Fruit fly (Drosophila melanogaster) whole organism, embryonic: Measurements from ENCODE around the gene lama.

Experiments used
- Atf-2 ChIP-seq: fragments of 200-800 bp; sonication (Bioruptor generic); optimal IDR thresholded peaks from 2 replicates; lab custom pipeline; 2016; ENCODE audit warnings: missing biosample characterization, missing genetic modification characterization
- B-H1 ChIP-seq: fragments of 200-800 bp; sonication (Bioruptor generic); IDR thresholded peaks from 3 replicates; pipeline ENCODE4 v1.3.6; 2022; ENCODE audit warnings: missing biosample characterization, missing genetic modification characterization
- B-H2 ChIP-seq: fragments of 200-800 bp; sonication (Bioruptor generic); optimal IDR thresholded peaks from 2 replicates; lab custom pipeline; 2018; ENCODE audit warnings: missing biosample characterization, mild to moderate bottlenecking, missing genetic modification characterization
- BtbVII ChIP-seq: fragments of 200-800 bp; sonication (Bioruptor generic); optimal IDR thresholded peaks from 3 replicates; lab custom pipeline; 2017; ENCODE audit warnings: missing biosample characterization, mild to moderate bottlenecking, missing genetic modification characterization
- CG1602 ChIP-seq: fragments of 200-800 bp; sonication (Bioruptor generic); optimal IDR thresholded peaks from 3 replicates; lab custom pipeline; 2016; ENCODE audit warnings: missing biosample characterization, missing genetic modification characterization
- CG1603 ChIP-seq: fragments of 200-800 bp; sonication (Bioruptor generic); optimal IDR thresholded peaks from 2 replicates; lab custom pipeline; 2019; ENCODE audit warnings: missing biosample characterization, mild to moderate bottlenecking, missing genetic modification characterization, moderate library complexity
- CG16813 ChIP-seq: fragments of 200-800 bp; sonication (Bioruptor generic); IDR thresholded peaks from 3 replicates; pipeline ENCODE4 v1.3.6; 2022; ENCODE audit warnings: missing biosample characterization, missing genetic modification characterization; ENCODE audit not compliant: partially characterized antibody
- CG17186 ChIP-seq: fragments of 200-800 bp; sonication (Bioruptor generic); optimal IDR thresholded peaks from 3 replicates; lab custom pipeline; 2017; ENCODE audit warnings: missing biosample characterization, missing genetic modification reagents, missing genetic modification characterization
- CG17385 ChIP-seq: fragments of 200-800 bp; sonication (Bioruptor generic); optimal IDR thresholded peaks from 3 replicates; lab custom pipeline; 2018; ENCODE audit warnings: missing biosample characterization, mild to moderate bottlenecking, missing genetic modification characterization
- CG1792 ChIP-seq: fragments of 200-800 bp; sonication (Bioruptor generic); optimal IDR thresholded peaks from 2 replicates; lab custom pipeline; 2016; ENCODE audit warnings: missing biosample characterization, missing genetic modification characterization
- CG18599 ChIP-seq: fragments of 200-800 bp; sonication (Bioruptor generic); optimal IDR thresholded peaks from 3 replicates; lab custom pipeline; 2017; ENCODE audit warnings: missing biosample characterization, missing genetic modification characterization, mild to moderate bottlenecking, moderate library complexity, missing genetic modification reagents
- CG6791 ChIP-seq: fragments of 200-800 bp; sonication (Bioruptor generic); IDR thresholded peaks from 3 replicates; pipeline ENCODE4 v1.3.6; 2022; ENCODE audit warnings: missing biosample characterization, missing genetic modification characterization; ENCODE audit not compliant: partially characterized antibody
- CG7928 ChIP-seq: fragments of 200-800 bp; sonication (Bioruptor generic); optimal IDR thresholded peaks from 2 replicates; lab custom pipeline; 2017; ENCODE audit warnings: missing biosample characterization, mild to moderate bottlenecking, missing genetic modification characterization
- D ChIP-seq, 2 experiments: fragments of 200-800 bp in 1 of 2; fragments of >200 bp in 1 of 2; sonication (Bioruptor generic) in 1 of 2; optimal IDR thresholded peaks; 2 replicates in 1 of 2; 3 replicates in 1 of 2; lab custom pipeline; 2017; ENCODE audit warnings: mild to moderate bottlenecking in 1 of 2, missing biosample characterization in 1 of 2, missing genetic modification characterization in 1 of 2, missing genetic modification reagents in 1 of 2
- Dip3 ChIP-seq: fragments of 200-800 bp; sonication (Bioruptor generic); optimal IDR thresholded peaks from 3 replicates; lab custom pipeline; 2016; ENCODE audit warnings: missing biosample characterization, missing genetic modification characterization
- Drgx ChIP-seq: fragments of 200-800 bp; sonication (Bioruptor generic); IDR thresholded peaks from 2 replicates; pipeline ENCODE4 v1.3.6; 2022; ENCODE audit warnings: missing biosample characterization, missing genetic modification characterization
- Hr78 ChIP-seq, 2 experiments: fragments of 200-800 bp in 1 of 2; fragments of >200 bp in 1 of 2; sonication (Bioruptor generic) in 1 of 2; optimal IDR thresholded peaks; 2 replicates each; lab custom pipeline; 2017 to 2019; ENCODE audit warnings: missing biosample characterization in 2 of 2, missing genetic modification characterization in 2 of 2, mild to moderate bottlenecking in 1 of 2, moderate library complexity in 1 of 2
- Max ChIP-seq: fragments of 200-800 bp; sonication (Bioruptor generic); optimal IDR thresholded peaks from 2 replicates; lab custom pipeline; 2016; ENCODE audit warnings: missing biosample characterization, mild to moderate bottlenecking, missing genetic modification characterization
- Myb ChIP-seq: fragments of 200-800 bp; sonication (Bioruptor generic); optimal IDR thresholded peaks from 2 replicates; lab custom pipeline; 2016; ENCODE audit warnings: missing biosample characterization, missing genetic modification characterization
- Nf-YB ChIP-seq: fragments of 200-800 bp; sonication (Bioruptor generic); optimal IDR thresholded peaks from 3 replicates; lab custom pipeline; 2019; ENCODE audit warnings: missing biosample characterization, mild to moderate bottlenecking, missing genetic modification characterization, moderate library complexity
- PHDP ChIP-seq: fragments of 200-800 bp; sonication (Bioruptor generic); optimal IDR thresholded peaks from 3 replicates; lab custom pipeline; 2018; ENCODE audit warnings: missing biosample characterization, mild to moderate bottlenecking, missing genetic modification characterization, moderate library complexity
- Pdp1 ChIP-seq, 2 experiments: fragments of 200-800 bp; sonication (Bioruptor generic); optimal IDR thresholded peaks; 3 replicates each; lab custom pipeline; 2016; ENCODE audit warnings: missing biosample characterization in 2 of 2, missing genetic modification characterization in 2 of 2, mild to moderate bottlenecking in 1 of 2, moderate library complexity in 1 of 2
- Six4 ChIP-seq: fragments of 200-800 bp; sonication (Bioruptor generic); optimal IDR thresholded peaks from 2 replicates; lab custom pipeline; 2016; ENCODE audit warnings: missing biosample characterization, missing genetic modification characterization
- Sry-β ChIP-seq: fragments of 200-800 bp; sonication (Bioruptor generic); optimal IDR thresholded peaks from 2 replicates; lab custom pipeline; 2018; ENCODE audit warnings: missing biosample characterization, mild to moderate bottlenecking, missing genetic modification characterization, moderate library complexity
- al ChIP-seq: fragments of 200-800 bp; sonication (Bioruptor generic); IDR thresholded peaks from 2 replicates; pipeline ENCODE4 v1.3.6; 2022; ENCODE audit warnings: missing biosample characterization, missing genetic modification characterization
- btn ChIP-seq: fragments of 200-800 bp; sonication (Bioruptor generic); optimal IDR thresholded peaks from 2 replicates; lab custom pipeline; 2016; ENCODE audit warnings: missing biosample characterization, missing genetic modification characterization
- caup ChIP-seq: fragments of 200-800 bp; sonication (Bioruptor generic); optimal IDR thresholded peaks from 3 replicates; lab custom pipeline; 2017; ENCODE audit warnings: missing biosample characterization, mild to moderate bottlenecking, missing genetic modification characterization, moderate library complexity; ENCODE audit not compliant: severe bottlenecking
- en ChIP-seq: fragments of 200-800 bp; sonication (Bioruptor generic); optimal IDR thresholded peaks from 2 replicates; lab custom pipeline; 2016; ENCODE audit warnings: missing biosample characterization, missing genetic modification characterization
- eve ChIP-seq, 2 experiments: fragments of >200 bp; optimal IDR thresholded peaks; 2 replicates each; lab custom pipeline; 2017; ENCODE audit warnings: missing biosample characterization in 2 of 2, missing genetic modification characterization in 2 of 2
- gcm2 ChIP-seq: fragments of 200-800 bp; sonication (Bioruptor generic); optimal IDR thresholded peaks from 2 replicates; lab custom pipeline; 2016; ENCODE audit warnings: missing biosample characterization, missing genetic modification characterization
- jigr1 ChIP-seq: fragments of 200-800 bp; sonication (Bioruptor generic); IDR thresholded peaks from 3 replicates; pipeline ENCODE4 v1.3.6; 2022; ENCODE audit warnings: missing biosample characterization, missing genetic modification characterization
- kni ChIP-seq: fragments of 200-800 bp; sonication (Bioruptor generic); optimal IDR thresholded peaks from 3 replicates; lab custom pipeline; 2017; ENCODE audit warnings: mild to moderate bottlenecking, missing biosample characterization, missing genetic modification reagents, missing genetic modification characterization
- lilli ChIP-seq: fragments of 200-800 bp; sonication (Bioruptor generic); optimal IDR thresholded peaks from 3 replicates; lab custom pipeline; 2016; ENCODE audit warnings: missing biosample characterization, missing genetic modification characterization
- lmd ChIP-seq: fragments of 200-800 bp; sonication (Bioruptor generic); IDR thresholded peaks from 2 replicates; pipeline ENCODE4 v1.3.6; 2022; ENCODE audit warnings: missing biosample characterization, missing genetic modification characterization
- mam ChIP-seq: fragments of 200-800 bp; sonication (Bioruptor generic); optimal IDR thresholded peaks from 3 replicates; lab custom pipeline; 2016; ENCODE audit warnings: missing biosample characterization, missing genetic modification characterization
- nau ChIP-seq: fragments of 200-800 bp; sonication (Bioruptor generic); optimal IDR thresholded peaks from 3 replicates; lab custom pipeline; 2017; ENCODE audit warnings: missing biosample characterization, mild to moderate bottlenecking, missing genetic modification characterization, missing genetic modification reagents
- nerfin-1 ChIP-seq: fragments of 200-800 bp; sonication (Bioruptor generic); optimal IDR thresholded peaks from 3 replicates; lab custom pipeline; 2019; ENCODE audit warnings: missing biosample characterization, mild to moderate bottlenecking, missing genetic modification characterization, moderate library complexity
- pfk ChIP-seq: fragments of 200-800 bp; sonication (Bioruptor generic); optimal IDR thresholded peaks from 2 replicates; lab custom pipeline; 2018; ENCODE audit warnings: missing biosample characterization, mild to moderate bottlenecking, missing genetic modification characterization, moderate library complexity
- pita ChIP-seq: fragments of 200-800 bp; sonication (Bioruptor generic); optimal IDR thresholded peaks from 2 replicates; lab custom pipeline; 2017; ENCODE audit warnings: missing biosample characterization, mild to moderate bottlenecking, missing genetic modification characterization
- prd ChIP-seq, 3 experiments: fragments of >200 bp in 2 of 3; fragments of 200-800 bp in 1 of 3; sonication (Bioruptor generic) in 1 of 3; optimal IDR thresholded peaks in 2 of 3; IDR thresholded peaks in 1 of 3; 2 replicates in 2 of 3; 3 replicates in 1 of 3; pipeline versions ENCODE4 v1.3.6 to Lab custom; 2017 to 2022; ENCODE audit warnings: missing biosample characterization in 1 of 3, missing genetic modification characterization in 1 of 3
- repo ChIP-seq: fragments of 200-800 bp; sonication (Bioruptor generic); optimal IDR thresholded peaks from 2 replicates; lab custom pipeline; 2016; ENCODE audit warnings: missing biosample characterization, missing genetic modification characterization
- sc ChIP-seq, 3 experiments: fragments of >200 bp in 2 of 3; fragments of 200-800 bp in 1 of 3; sonication (Bioruptor generic) in 1 of 3; optimal IDR thresholded peaks; 2 replicates in 2 of 3; 3 replicates in 1 of 3; lab custom pipeline; 2017; ENCODE audit warnings: mild to moderate bottlenecking in 1 of 3, missing biosample characterization in 1 of 3, missing genetic modification characterization in 1 of 3, missing genetic modification reagents in 1 of 3
- sug ChIP-seq: fragments of 200-800 bp; optimal IDR thresholded peaks from 2 replicates; lab custom pipeline; 2019; ENCODE audit warnings: missing biosample characterization, mild to moderate bottlenecking, missing genetic modification characterization, moderate library complexity
- tna ChIP-seq: fragments of 200-800 bp; sonication (Bioruptor generic); IDR thresholded peaks from 2 replicates; pipeline ENCODE4 v1.3.6; 2022; ENCODE audit warnings: missing biosample characterization, missing genetic modification characterization; ENCODE audit not compliant: partially characterized antibody
- trh ChIP-seq: fragments of 200-800 bp; sonication (Bioruptor generic); optimal IDR thresholded peaks from 2 replicates; lab custom pipeline; 2016; ENCODE audit warnings: missing biosample characterization, missing genetic modification characterization

Gene lama

DNA sequence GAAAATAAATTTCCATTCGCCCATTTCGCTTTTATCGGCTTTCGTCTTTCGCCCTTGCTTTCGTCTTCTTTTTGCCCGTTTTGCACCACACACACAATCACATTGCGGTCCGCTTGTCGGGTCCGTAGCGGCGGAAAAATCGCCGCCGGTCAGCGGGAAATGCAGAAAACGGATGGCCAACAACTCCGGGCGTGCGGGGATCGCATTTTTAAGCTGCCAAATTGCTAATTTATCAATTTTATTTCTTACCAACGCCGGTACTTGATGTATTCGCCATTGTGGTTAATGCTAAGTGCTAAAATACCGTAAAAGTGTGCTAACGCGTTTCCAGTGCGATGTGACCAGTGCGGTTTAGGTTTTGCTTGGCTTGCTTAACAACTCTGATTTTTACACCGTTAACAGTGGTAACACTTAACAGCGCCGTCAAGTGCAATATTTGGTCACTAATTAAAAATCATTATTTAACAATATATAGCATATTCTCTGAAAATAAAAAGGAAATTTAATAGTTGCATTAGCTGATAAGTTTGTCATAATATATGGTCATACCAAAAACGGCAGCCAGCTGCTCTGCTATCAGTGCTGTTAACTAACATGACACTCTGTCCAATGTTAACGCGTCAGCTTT, 10.3 kb upstream of the lama start, which contains the start of the genes Uev1A and Membrin (continued):
- TF ChIP-seq D (optimal IDR thresholded peaks at IDR 0.05; lab: Kevin White, UChicago) (no peak), D (GFP tag; optimal IDR thresholded peaks at IDR 0.05; lab: Kevin White, UChicago) (no peak), sug (tag; lab: Kevin White, UChicago) (no peak), pfk (GFP tag; lab: Kevin White, UChicago) (no peak), btn (GFP tag; lab: Kevin White, UChicago) (no peak), CG1603 (tag; lab: Kevin White, UChicago) (peak; percentile 66), CG17385 (GFP tag; lab: Kevin White, UChicago) (no peak), lmd (GFP tag; lab: Robert Waterston, UW) (no peak), mam (no peak), CG16813 (GFP tag; lab: Robert Waterston, UW) (peak; percentile 41; the same call in 1 of the 3 replicates), Sry-β (GFP tag; lab: Kevin White, UChicago) (peak; percentile 13), PHDP (tag; lab: Kevin White, UChicago) (peak; percentile 9), CG7928 (GFP tag; lab: Kevin White, UChicago) (no peak), kni (GFP tag; lab: Kevin White, UChicago) (no peak), nerfin-1 (tag; lab: Kevin White, UChicago) (no peak), lilli (GFP tag; lab: Kevin White, UChicago) (no peak), eve (GFP tag; optimal IDR thresholded peaks at IDR 0.05; lab: Kevin White, UChicago) (no peak), CG1792 (GFP tag; lab: Kevin White, UChicago) (no peak), nau (GFP tag; lab: Kevin White, UChicago) (no peak), gcm2 (no peak)

DNA sequence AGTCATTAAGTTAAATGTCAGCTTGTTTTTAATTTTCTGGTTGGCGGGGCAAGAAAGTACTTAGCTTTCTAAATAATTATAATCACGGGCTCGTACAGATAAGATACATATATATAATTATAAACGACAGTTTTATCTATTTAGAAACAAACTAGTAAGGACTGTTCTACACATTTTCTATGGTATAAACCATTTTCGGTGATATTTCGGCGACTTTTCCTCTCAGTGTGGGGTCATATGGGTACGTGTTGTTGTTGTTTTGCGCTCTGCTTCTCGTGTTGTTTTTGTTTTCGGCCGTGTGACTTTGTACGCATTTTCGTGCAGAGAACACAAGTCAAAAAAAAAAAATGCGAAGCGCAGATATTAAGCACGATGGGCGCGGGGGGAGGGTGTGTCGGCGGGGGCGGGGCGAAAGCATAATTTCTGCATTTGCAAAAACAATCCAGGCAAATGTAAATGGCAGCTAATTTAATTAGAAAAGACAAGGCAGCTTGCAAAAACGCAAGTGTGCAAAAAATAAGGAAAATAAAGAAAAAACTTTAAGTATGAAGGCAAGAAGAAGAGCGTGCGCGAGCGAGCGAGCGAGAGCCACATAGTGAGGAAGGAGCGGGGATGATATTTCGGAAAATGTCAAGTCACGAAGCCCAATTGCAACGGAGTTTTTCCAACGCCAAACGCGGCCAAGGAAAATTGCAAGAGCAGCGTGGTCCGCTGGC, 9.6 kb upstream of the lama start:
- no peak for TF ChIP-seq tna (GFP tag; lab: Robert Waterston, UW)
- no peak; the same call in 1 of the 2 replicates for TF ChIP-seq Drgx (GFP tag; lab: Robert Waterston, UW)
- no peak for TF ChIP-seq Dip3 (GFP tag; lab: Kevin White, UChicago)
- no peak for TF ChIP-seq B-H1 (GFP tag; lab: Robert Waterston, UW)
- TF ChIP-seq en (GFP tag; lab: Kevin White, UChicago) = no peak
- TF ChIP-seq CG18599 = no peak
- TF ChIP-seq prd (optimal IDR thresholded peaks at IDR 0.05; lab: Kevin White, UChicago) = no peak
- no peak for TF ChIP-seq prd (GFP tag; IDR thresholded peaks at IDR 0.05; lab: Robert Waterston, UW)
- TF ChIP-seq Max (GFP tag; lab: Kevin White, UChicago) = no peak
- TF ChIP-seq lilli (GFP tag; lab: Kevin White, UChicago) = peak; percentile 29
- TF ChIP-seq CG17186 (GFP tag; lab: Kevin White, UChicago) = no peak
- no peak for TF ChIP-seq al (GFP tag; lab: Robert Waterston, UW)
- no peak for TF ChIP-seq Pdp1 (GFP tag; optimal IDR thresholded peaks at IDR 0.05; lab: Kevin White, UChicago)
- TF ChIP-seq repo (GFP tag; lab: Kevin White, UChicago) = no peak
- peak; percentile 38 for TF ChIP-seq caup (GFP tag; lab: Kevin White, UChicago)
- TF ChIP-seq nau (GFP tag; lab: Kevin White, UChicago) = no peak
- TF ChIP-seq CG6791 (GFP tag; lab: Robert Waterston, UW) = no peak
- TF ChIP-seq Six4 (GFP tag; lab: Kevin White, UChicago) = no peak
- TF ChIP-seq B-H2 = no peak
- TF ChIP-seq trh = no peak
- no peak for TF ChIP-seq Nf-YB (GFP tag; lab: Kevin White, UChicago)
- no peak for TF ChIP-seq Myb (GFP tag; lab: Kevin White, UChicago)
- TF ChIP-seq sc (optimal IDR thresholded peaks at IDR 0.05; lab: Kevin White, UChicago) = no peak
- no peak for TF ChIP-seq sc (GFP tag; optimal IDR thresholded peaks at IDR 0.05; lab: Kevin White, UChicago)
- TF ChIP-seq CG1602 (GFP tag; lab: Kevin White, UChicago) = peak; percentile 3
- TF ChIP-seq pita (GFP tag; lab: Kevin White, UChicago) = no peak
- no peak for TF ChIP-seq BtbVII
- no peak for TF ChIP-seq Atf-2 (GFP tag; lab: Kevin White, UChicago)
- TF ChIP-seq Hr78 (GFP tag; optimal IDR thresholded peaks at IDR 0.05; lab: Kevin White, UChicago) = peak in 1 of 2 experiments; percentile 26
- TF ChIP-seq jigr1 (GFP tag; lab: Robert Waterston, UW) = no peak
